Worm (Caenorhabditis elegans) whole organism, L4 larva: ENCODE data around the gene K02E10.7.

Experiments
- D1046.2 ChIP-seq: fragments of 200-800 bp; sonication (Bioruptor generic); IDR thresholded peaks from 2 replicates; pipeline ENCODE4 v1.3.6; 2022; ENCODE audit warnings: missing genetic modification characterization, missing compliant biosample characterization
- Y105C5A.15 ChIP-seq: fragments of 200-800 bp; sonication (Bioruptor generic); IDR thresholded peaks from 2 replicates; pipeline ENCODE4 v1.3.6; 2022; ENCODE audit warnings: missing genetic modification characterization, missing compliant biosample characterization
- ZK546.5 ChIP-seq, 2 experiments: sonication (generic microtip); optimal IDR thresholded peaks; 2 replicates each; lab custom pipeline; 2017; ENCODE audit warnings: missing biosample characterization in 2 of 2, missing genetic modification characterization in 2 of 2
- aly-2 ChIP-seq: sonication (generic microtip); optimal IDR thresholded peaks from 2 replicates; lab custom pipeline; 2018; ENCODE audit warnings: missing biosample characterization, missing genetic modification characterization
- cey-2 ChIP-seq: sonication (generic microtip); optimal IDR thresholded peaks from 3 replicates; lab custom pipeline; 2017; ENCODE audit warnings: missing genetic modification characterization, mild to moderate bottlenecking, missing compliant biosample characterization, antibody characterized with exemption, borderline replicate concordance; ENCODE audit not compliant: insufficient read depth
- jun-1 ChIP-seq: fragments of 150-350 bp; optimal IDR thresholded peaks from 2 replicates; lab custom pipeline; 2014; ENCODE audit warnings: missing biosample characterization, missing genetic modification reagents, missing genetic modification characterization
- lin-1 ChIP-seq: fragments of 200-800 bp; sonication (Bioruptor generic); IDR thresholded peaks from 2 replicates; pipeline ENCODE4 v1.3.6; 2022; ENCODE audit warnings: missing genetic modification reagents, missing genetic modification characterization, missing compliant biosample characterization
- nhr-77 ChIP-seq: fragments of 150-350 bp; optimal IDR thresholded peaks from 2 replicates; lab custom pipeline; 2014; ENCODE audit warnings: missing biosample characterization, missing genetic modification characterization
- pha-4 ChIP-seq, 2 experiments: fragments of 150-350 bp in 1 of 2; fragments of 200-800 bp in 1 of 2; sonication (Bioruptor generic) in 1 of 2; IDR thresholded peaks in 1 of 2; optimal IDR thresholded peaks in 1 of 2; 2 replicates each; pipeline versions ENCODE4 v1.3.6 to Lab custom; 2014 to 2022; ENCODE audit warnings: missing genetic modification characterization in 2 of 2, missing genetic modification reagents in 2 of 2, missing biosample characterization in 1 of 2, missing compliant biosample characterization in 1 of 2
- skn-1 ChIP-seq: fragments of 150-350 bp; optimal IDR thresholded peaks from 2 replicates; lab custom pipeline; 2014; ENCODE audit warnings: missing biosample characterization, missing genetic modification characterization
- zag-1 ChIP-seq: fragments of 150-350 bp; optimal IDR thresholded peaks from 2 replicates; lab custom pipeline; 2014; ENCODE audit warnings: missing biosample characterization, missing genetic modification characterization

DNA sequence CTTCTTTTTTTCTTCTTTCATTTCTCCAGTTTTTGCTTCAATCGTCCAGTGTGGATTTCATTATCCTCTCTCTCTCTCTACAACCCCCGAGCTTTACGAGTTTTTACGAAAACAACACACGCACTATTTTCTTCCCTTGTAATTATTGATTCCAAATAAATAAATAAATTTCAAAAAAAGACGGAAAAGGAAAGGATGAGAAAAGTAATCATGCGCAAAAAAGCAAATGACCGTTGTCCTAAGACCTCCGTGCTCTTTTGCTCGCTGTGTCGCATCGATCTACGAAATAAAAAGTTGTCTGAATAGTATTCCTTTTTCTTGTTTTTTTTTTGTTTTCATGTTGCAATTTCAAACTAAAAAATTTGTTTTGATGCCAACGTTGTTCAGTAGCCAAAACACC lies 42.3 kb upstream of the K02E10.7 start:
- no peak for TF ChIP-seq zag-1
- TF ChIP-seq nhr-77 = no peak
- TF ChIP-seq pha-4 (GFP tag; IDR thresholded peaks at IDR 0.05; lab: Robert Waterston, UW) = no peak
- no peak for TF ChIP-seq pha-4 (tag; optimal IDR thresholded peaks at IDR 0.05; lab: Kevin White, UChicago)
- no peak for TF ChIP-seq lin-1
- no peak for TF ChIP-seq cey-2 (tag; lab: Kevin White, UChicago)
- TF ChIP-seq D1046.2 = no peak
- no peak for TF ChIP-seq Y105C5A.15
- no peak for TF ChIP-seq skn-1 (tag; lab: Kevin White, UChicago)
- TF ChIP-seq aly-2 (tag; lab: Kevin White, UChicago) = no peak
- no peak for TF ChIP-seq jun-1 (tag; lab: Kevin White, UChicago)
- TF ChIP-seq ZK546.5 (tag; optimal IDR thresholded peaks at IDR 0.05; lab: Kevin White, UChicago) = no peak
